Fruit fly (Drosophila melanogaster): ENCODE data around the gene CG34051.
A peak's percentile ranks its signal among the peaks of the same experiment; 100 is the strongest.

CG34051 gene

dm6 chr2L:19932523-19932922 is 28.3 kb downstream of the CG34051 start:
- TF ChIP-seq svp (GFP tag) (no peak), CG1621 (tag; optimal IDR thresholded peaks at IDR 0.05) (no peak), achi (GFP tag; optimal IDR thresholded peaks at IDR 0.05) (no peak), CG6163 (GFP tag; IDR thresholded peaks at IDR 0.05) (no peak), vri (GFP tag; optimal IDR thresholded peaks at IDR 0.05) (no peak), CG11294 (GFP tag; IDR thresholded peaks at IDR 0.05) (no peak), Hr4 (GFP tag; optimal IDR thresholded peaks at IDR 0.05) (no peak), esn (GFP tag; optimal IDR thresholded peaks at IDR 0.05) (no peak), Blimp-1 (GFP tag; optimal IDR thresholded peaks at IDR 0.05) (no peak), CG10669 (GFP tag; optimal IDR thresholded peaks at IDR 0.05) (no peak), CG34406 (GFP tag; optimal IDR thresholded peaks at IDR 0.05) (no peak), Ets21C (GFP tag; optimal IDR thresholded peaks at IDR 0.05) (no peak), CG15336 (GFP tag; IDR thresholded peaks at IDR 0.05) (no peak), Sox102F (GFP tag; optimal IDR thresholded peaks at IDR 0.05) (no peak), Met (GFP tag; optimal IDR thresholded peaks at IDR 0.05) (no peak), CG6792 (GFP tag; optimal IDR thresholded peaks at IDR 0.05) (no peak)

dm6 chr2L:19930102-19930501 is 30.7 kb downstream of the CG34051 start:
- TF ChIP-seq CG6792 (GFP tag; optimal IDR thresholded peaks at IDR 0.05) (peak; percentile 10), cyc (GFP tag; optimal IDR thresholded peaks at IDR 0.05) (no peak), Hr39 (GFP tag; optimal IDR thresholded peaks at IDR 0.05) (no peak), CG10669 (GFP tag; optimal IDR thresholded peaks at IDR 0.05) (peak; percentile 39), dsx (GFP tag; optimal IDR thresholded peaks at IDR 0.05; ENCODE audit: poor library complexity, severe bottlenecking) (no peak), OdsH (GFP tag; optimal IDR thresholded peaks at IDR 0.05) (peak; percentile 42), CG11294 (GFP tag; IDR thresholded peaks at IDR 0.05) (no peak), CG8632 (GFP tag; optimal IDR thresholded peaks at IDR 0.05) (peak; percentile 9), Smox (GFP tag; optimal IDR thresholded peaks at IDR 0.05) (no peak), fd85E (GFP tag; optimal IDR thresholded peaks at IDR 0.05) (no peak), Blimp-1 (GFP tag; optimal IDR thresholded peaks at IDR 0.05) (no peak), dac (GFP tag; optimal IDR thresholded peaks at IDR 0.05) (no peak), Ets96B (tag; optimal IDR thresholded peaks at IDR 0.05) (peak; percentile 37), achi (GFP tag; optimal IDR thresholded peaks at IDR 0.05) (no peak), Eip78C (GFP tag) (peak; percentile 80), Eip75B (GFP tag; optimal IDR thresholded peaks at IDR 0.05) (no peak), CG8119 (GFP tag; IDR thresholded peaks at IDR 0.05) (peak; percentile 22; the same call in 1 of the 3 replicates), CG7368 (GFP tag; optimal IDR thresholded peaks at IDR 0.05) (no peak), Sox102F (GFP tag; optimal IDR thresholded peaks at IDR 0.05) (peak; percentile 0), CG31627 (GFP tag; optimal IDR thresholded peaks at IDR 0.05) (no peak), eg (GFP tag; IDR thresholded peaks at IDR 0.05) (no peak), CG10631 (GFP tag; optimal IDR thresholded peaks at IDR 0.05) (peak; percentile 11), CG9139 (GFP tag; optimal IDR thresholded peaks at IDR 0.05) (no peak), topi (GFP tag; optimal IDR thresholded peaks at IDR 0.05) (no peak), spab (GFP tag; optimal IDR thresholded peaks at IDR 0.05) (peak; percentile 5), fd59A (GFP tag; optimal IDR thresholded peaks at IDR 0.05) (no peak), CG8319 (GFP tag; optimal IDR thresholded peaks at IDR 0.05) (no peak), esn (GFP tag; optimal IDR thresholded peaks at IDR 0.05) (no peak), CG4318 (GFP tag; optimal IDR thresholded peaks at IDR 0.05) (peak; percentile 9), Lpt (GFP tag; optimal IDR thresholded peaks at IDR 0.05) (no peak), CG11762 (GFP tag; optimal IDR thresholded peaks at IDR 0.05; ENCODE audit: insufficient read depth) (no peak), CG34406 (GFP tag; optimal IDR thresholded peaks at IDR 0.05) (no peak), CG32006 (GFP tag; optimal IDR thresholded peaks at IDR 0.05) (peak; percentile 51), Eip93F (GFP tag; optimal IDR thresholded peaks at IDR 0.05) (no peak), lz (GFP tag; optimal IDR thresholded peaks at IDR 0.05) (no peak), CG15336 (GFP tag; IDR thresholded peaks at IDR 0.05) (peak; percentile 38; the same call in 1 of the 2 replicates), Ets21C (GFP tag; optimal IDR thresholded peaks at IDR 0.05) (no peak), CG6276 (GFP tag; optimal IDR thresholded peaks at IDR 0.05) (no peak), CG6808 (GFP tag; optimal IDR thresholded peaks at IDR 0.05) (no peak), ss (GFP tag; optimal IDR thresholded peaks at IDR 0.05) (peak in 1 of 2 experiments; percentile 36), CG6854 (GFP tag; optimal IDR thresholded peaks at IDR 0.05) (no peak), acj6 (GFP tag; optimal IDR thresholded peaks at IDR 0.05) (peak; percentile 19), CG6163 (GFP tag; IDR thresholded peaks at IDR 0.05) (0 out of 3 replicates have a peak, but pooled peaks have one; percentile 21), net (GFP tag; optimal IDR thresholded peaks at IDR 0.05) (no peak)

Data from whole organism, prepupa.